Worm (Caenorhabditis elegans) whole organism, L4 larva: Measurements from ENCODE around the gene sru-36.
A peak's percentile ranks its signal among the peaks of the same experiment; 100 is the strongest.

ENCODE experiments used
- D1046.2 ChIP-seq: fragments of 200-800 bp; sonication (Bioruptor generic); IDR thresholded peaks from 2 replicates; pipeline ENCODE4 v1.3.6; 2022; ENCODE audit warnings: missing genetic modification characterization, missing compliant biosample characterization
- F26F4.8 ChIP-seq: fragments of 200-800 bp; sonication (Bioruptor generic); conservative IDR thresholded peaks from 2 replicates; pipeline ENCODE4 v1.3.6; 2022; ENCODE audit warnings: missing genetic modification characterization, missing compliant biosample characterization
- F44E2.7 ChIP-seq: fragments of 200-800 bp; sonication (Bioruptor generic); IDR thresholded peaks from 2 replicates; pipeline ENCODE4 v2.1.2; 2022; ENCODE audit warnings: missing genetic modification characterization, missing compliant biosample characterization
- F49E8.2 ChIP-seq: sonication (generic microtip); optimal IDR thresholded peaks from 2 replicates; lab custom pipeline; 2016; ENCODE audit warnings: missing compliant biosample characterization, mild to moderate bottlenecking, missing genetic modification characterization, borderline replicate concordance
- R02D3.7 ChIP-seq: fragments of 150-350 bp; sonication (generic microtip); optimal IDR thresholded peaks from 3 replicates; lab custom pipeline; 2014; ENCODE audit warnings: missing biosample characterization, missing genetic modification characterization
- T26A8.4 ChIP-seq: fragments of 200-800 bp; sonication (Bioruptor generic); IDR thresholded peaks from 2 replicates; pipeline ENCODE4 v1.3.6; 2022; ENCODE audit warnings: missing genetic modification characterization, missing compliant biosample characterization
- Y48G9A.11 ChIP-seq: fragments of 200-800 bp; sonication (Bioruptor generic); IDR thresholded peaks from 2 replicates; pipeline ENCODE4 v1.3.6; 2022; ENCODE audit warnings: missing genetic modification reagents, missing genetic modification characterization, missing compliant biosample characterization
- ZK337.2 ChIP-seq: fragments of 200-800 bp; sonication (Bioruptor generic); IDR thresholded peaks from 2 replicates; pipeline ENCODE4 v1.3.6; 2022; ENCODE audit warnings: missing genetic modification reagents, missing genetic modification characterization, missing compliant biosample characterization
- ama-1 ChIP-seq: fragments of 150-350 bp; optimal IDR thresholded peaks from 2 replicates; lab custom pipeline; 2014; ENCODE audit warnings: inconsistent platforms, mixed read lengths
- arid-1 ChIP-seq: fragments of 200-800 bp; sonication (Bioruptor generic); conservative IDR thresholded peaks from 2 replicates; pipeline ENCODE4 v1.3.6; 2022; ENCODE audit warnings: missing genetic modification reagents, missing genetic modification characterization, missing compliant biosample characterization
- ceh-20 ChIP-seq: fragments of 200-800 bp; sonication (Bioruptor generic); IDR thresholded peaks from 2 replicates; pipeline ENCODE4 v1.3.6; 2022; ENCODE audit warnings: missing genetic modification reagents, missing genetic modification characterization, missing compliant biosample characterization
- ceh-28 ChIP-seq: fragments of 150-350 bp; optimal IDR thresholded peaks from 2 replicates; lab custom pipeline; 2014; ENCODE audit warnings: missing biosample characterization, missing genetic modification reagents, missing genetic modification characterization
- ceh-32 ChIP-seq: sonication (generic microtip); optimal IDR thresholded peaks from 2 replicates; lab custom pipeline; 2016; ENCODE audit warnings: mild to moderate bottlenecking, missing genetic modification characterization, missing compliant biosample characterization; ENCODE audit not compliant: poor library complexity
- ceh-44 ChIP-seq: fragments of 200-800 bp; sonication (Bioruptor generic); IDR thresholded peaks from 2 replicates; pipeline ENCODE4 v1.3.6; 2022; ENCODE audit warnings: missing genetic modification reagents, missing genetic modification characterization, missing compliant biosample characterization
- ceh-62 ChIP-seq: sonication (generic microtip); optimal IDR thresholded peaks from 2 replicates; lab custom pipeline; 2017; ENCODE audit warnings: missing biosample characterization, missing genetic modification characterization
- ces-1 ChIP-seq: fragments of 150-350 bp; sonication (generic microtip); optimal IDR thresholded peaks from 4 replicates; lab custom pipeline; 2014; ENCODE audit warnings: missing biosample characterization, missing genetic modification reagents, missing genetic modification characterization
- ctbp-1 ChIP-seq: fragments of 200-800 bp; sonication (Bioruptor generic); IDR thresholded peaks from 2 replicates; pipeline ENCODE4 v1.3.6; 2022; ENCODE audit warnings: missing genetic modification reagents, missing genetic modification characterization, missing compliant biosample characterization
- daf-12 ChIP-seq: fragments of 150-350 bp; optimal IDR thresholded peaks from 2 replicates; lab custom pipeline; 2014; ENCODE audit warnings: missing biosample characterization, missing genetic modification reagents, missing genetic modification characterization
- daf-16 ChIP-seq, 3 experiments: sonication (generic microtip); optimal IDR thresholded peaks; 2 replicates each; lab custom pipeline; 2016 to 2017; ENCODE audit warnings: missing genetic modification characterization in 3 of 3, missing genetic modification reagents in 3 of 3, mild to moderate bottlenecking in 2 of 3, missing compliant biosample characterization in 2 of 3, missing biosample characterization in 1 of 3, moderate library complexity in 1 of 3
- dmd-6 ChIP-seq: fragments of 200-800 bp; sonication (Bioruptor generic); IDR thresholded peaks from 2 replicates; pipeline ENCODE4 v1.3.6; 2022; ENCODE audit warnings: missing genetic modification reagents, missing genetic modification characterization, missing compliant biosample characterization
- dmd-8 ChIP-seq: fragments of 200-800 bp; sonication (Bioruptor generic); IDR thresholded peaks from 2 replicates; pipeline ENCODE4 v1.3.6; 2022; ENCODE audit warnings: missing genetic modification characterization, missing compliant biosample characterization
- dmd-9 ChIP-seq: fragments of 200-800 bp; sonication (Bioruptor generic); IDR thresholded peaks from 2 replicates; pipeline ENCODE4 v1.3.6; 2022; ENCODE audit warnings: missing genetic modification reagents, missing genetic modification characterization, missing compliant biosample characterization
- duxl-1 ChIP-seq: sonication (generic microtip); optimal IDR thresholded peaks from 2 replicates; lab custom pipeline; 2016; ENCODE audit warnings: mild to moderate bottlenecking, missing genetic modification characterization, moderate library complexity, missing compliant biosample characterization; ENCODE audit not compliant: poor library complexity
- dve-1 ChIP-seq: sonication (generic microtip); optimal IDR thresholded peaks from 2 replicates; lab custom pipeline; 2017; ENCODE audit warnings: antibody characterized with exemption, mild to moderate bottlenecking, missing genetic modification characterization, missing compliant biosample characterization; ENCODE audit not compliant: insufficient read depth
- egl-27 ChIP-seq: sonication (generic microtip); optimal IDR thresholded peaks from 3 replicates; lab custom pipeline; 2017; ENCODE audit warnings: missing biosample characterization, missing genetic modification reagents, missing genetic modification characterization
- fkh-10 ChIP-seq: fragments of 150-350 bp; optimal IDR thresholded peaks from 2 replicates; lab custom pipeline; 2014; ENCODE audit warnings: missing biosample characterization, missing genetic modification reagents, missing genetic modification characterization
- fos-1 ChIP-seq: fragments of 150-350 bp; optimal IDR thresholded peaks from 2 replicates; lab custom pipeline; 2014; ENCODE audit warnings: missing biosample characterization, missing genetic modification characterization
- hlh-30 ChIP-seq: sonication (generic microtip); optimal IDR thresholded peaks from 2 replicates; lab custom pipeline; 2017; ENCODE audit warnings: antibody characterized with exemption, mild to moderate bottlenecking, missing genetic modification characterization, missing compliant biosample characterization; ENCODE audit not compliant: insufficient read depth
- jun-1 ChIP-seq: fragments of 150-350 bp; optimal IDR thresholded peaks from 2 replicates; lab custom pipeline; 2014; ENCODE audit warnings: missing biosample characterization, missing genetic modification reagents, missing genetic modification characterization
- lin-1 ChIP-seq: fragments of 200-800 bp; sonication (Bioruptor generic); IDR thresholded peaks from 2 replicates; pipeline ENCODE4 v1.3.6; 2022; ENCODE audit warnings: missing genetic modification reagents, missing genetic modification characterization, missing compliant biosample characterization
- madf-5 ChIP-seq, 2 experiments: fragments of 200-800 bp; sonication (Bioruptor generic); IDR thresholded peaks; 2 replicates each; pipeline ENCODE4 v1.3.6; 2022; ENCODE audit warnings: missing compliant biosample characterization in 2 of 2, missing genetic modification characterization in 2 of 2
- mdl-1 ChIP-seq, 2 experiments: fragments of 150-350 bp in 1 of 2; sonication (generic microtip) in 1 of 2; optimal IDR thresholded peaks; 2 replicates each; lab custom pipeline; 2014 to 2017; ENCODE audit warnings: missing biosample characterization in 2 of 2, missing genetic modification characterization in 2 of 2
- mdt-29 ChIP-seq: fragments of 200-800 bp; sonication (Bioruptor generic); IDR thresholded peaks from 2 replicates; pipeline ENCODE4 v1.3.6; 2022; ENCODE audit warnings: missing genetic modification reagents, missing genetic modification characterization, missing compliant biosample characterization
- mes-2 ChIP-seq: sonication (generic microtip); optimal IDR thresholded peaks from 2 replicates; lab custom pipeline; 2016; ENCODE audit warnings: missing genotype, mild to moderate bottlenecking, missing genetic modification characterization, missing compliant biosample characterization; ENCODE audit not compliant: poor library complexity, severe bottlenecking
- nhr-10 ChIP-seq: fragments of 150-350 bp; optimal IDR thresholded peaks from 2 replicates; lab custom pipeline; 2014; ENCODE audit warnings: missing biosample characterization, missing genetic modification characterization
- nhr-102 ChIP-seq: sonication (generic microtip); optimal IDR thresholded peaks from 2 replicates; lab custom pipeline; 2016; ENCODE audit warnings: mild to moderate bottlenecking, missing genetic modification characterization, moderate library complexity, missing compliant biosample characterization
- nhr-111 ChIP-seq: fragments of 200-800 bp; sonication (Bioruptor generic); optimal IDR thresholded peaks from 2 replicates; lab custom pipeline; 2018; ENCODE audit warnings: mild to moderate bottlenecking, missing genetic modification characterization, missing compliant biosample characterization
- nhr-25 ChIP-seq: sonication (generic microtip); optimal IDR thresholded peaks from 2 replicates; lab custom pipeline; 2017; ENCODE audit warnings: missing genetic modification characterization, mild to moderate bottlenecking, missing compliant biosample characterization, antibody characterized with exemption, moderate library complexity, borderline replicate concordance; ENCODE audit not compliant: insufficient read depth
- nhr-6 ChIP-seq: fragments of 150-350 bp; optimal IDR thresholded peaks from 2 replicates; lab custom pipeline; 2014; ENCODE audit warnings: missing biosample characterization, missing genetic modification characterization
- nhr-76 ChIP-seq: fragments of 150-350 bp; optimal IDR thresholded peaks from 2 replicates; lab custom pipeline; 2014; ENCODE audit warnings: missing biosample characterization, missing genetic modification characterization
- skn-1 ChIP-seq: fragments of 150-350 bp; optimal IDR thresholded peaks from 2 replicates; lab custom pipeline; 2014; ENCODE audit warnings: missing biosample characterization, missing genetic modification characterization
- snpc-4 ChIP-seq: fragments of 150-350 bp; optimal IDR thresholded peaks from 2 replicates; lab custom pipeline; 2014; ENCODE audit warnings: missing biosample characterization, missing genetic modification characterization
- spr-1 ChIP-seq: sonication (generic microtip); optimal IDR thresholded peaks from 2 replicates; lab custom pipeline; 2016; ENCODE audit warnings: mild to moderate bottlenecking, missing genetic modification characterization, missing compliant biosample characterization
- tag-97 ChIP-seq: fragments of 200-800 bp; sonication (Bioruptor generic); IDR thresholded peaks from 2 replicates; pipeline ENCODE4 v1.3.6; 2022; ENCODE audit warnings: missing genetic modification characterization, missing compliant biosample characterization
- tra-1 ChIP-seq: fragments of 200-800 bp; sonication (Bioruptor generic); IDR thresholded peaks from 2 replicates; pipeline ENCODE4 v1.3.6; 2022; ENCODE audit warnings: missing genetic modification reagents, missing genetic modification characterization, missing compliant biosample characterization
- zfp-2 ChIP-seq: sonication (generic microtip); optimal IDR thresholded peaks from 2 replicates; lab custom pipeline; 2016; ENCODE audit warnings: mild to moderate bottlenecking, missing genetic modification characterization, missing compliant biosample characterization
- zfp-3 ChIP-seq: fragments of 200-800 bp; sonication (Bioruptor generic); conservative IDR thresholded peaks from 2 replicates; pipeline ENCODE4 v1.3.6; 2022; ENCODE audit warnings: missing genetic modification reagents, missing genetic modification characterization, missing compliant biosample characterization

The sru-36 gene

ce11 chrV:9855920-9856852 is 14.7 kb downstream of the sru-36 start (continued):
- TF ChIP-seq daf-12 (tag; lab: Kevin White, UChicago): no peak
- no peak for TF ChIP-seq nhr-111
- TF ChIP-seq tag-97 (GFP tag; lab: Robert Waterston, UW): no peak
- TF ChIP-seq snpc-4 (tag; lab: Kevin White, UChicago): no peak
- TF ChIP-seq mdl-1 (tag; optimal IDR thresholded peaks at IDR 0.05; lab: Kevin White, UChicago): peak in 1 of 2 experiments; percentile 24
- TF ChIP-seq lin-1 (GFP tag; lab: Robert Waterston, UW): no peak
- TF ChIP-seq ceh-28 (tag; lab: Kevin White, UChicago): no peak
- no peak for TF ChIP-seq duxl-1 (tag; lab: Kevin White, UChicago)
- no peak for TF ChIP-seq F49E8.2 (tag; lab: Kevin White, UChicago)
- no peak for TF ChIP-seq egl-27
- no peak for TF ChIP-seq ces-1 (GFP tag; lab: Kevin White, UChicago)
- TF ChIP-seq F26F4.8: no peak
- TF ChIP-seq skn-1: no peak
- no peak for TF ChIP-seq Y48G9A.11 (GFP tag; lab: Robert Waterston, UW)
- TF ChIP-seq mes-2 (tag; lab: Kevin White, UChicago): peak; percentile 55
- no peak for TF ChIP-seq F44E2.7
- no peak for TF ChIP-seq dmd-9 (GFP tag; lab: Robert Waterston, UW)
- TF ChIP-seq ZK337.2 (GFP tag; lab: Robert Waterston, UW): no peak
- no peak for TF ChIP-seq ceh-20 (GFP tag; lab: Robert Waterston, UW)
- no peak for TF ChIP-seq D1046.2 (GFP tag; lab: Robert Waterston, UW)
- no peak for TF ChIP-seq ctbp-1 (GFP tag; lab: Robert Waterston, UW)
- TF ChIP-seq nhr-102 (tag; lab: Kevin White, UChicago): no peak
- TF ChIP-seq ceh-32: no peak
- peak; percentile 21 for TF ChIP-seq spr-1
- TF ChIP-seq zfp-3 (GFP tag; lab: Robert Waterston, UW): no peak
- no peak for TF ChIP-seq mdt-29
- TF ChIP-seq dmd-8 (GFP tag; lab: Robert Waterston, UW): no peak
- no peak for TF ChIP-seq ceh-62
- TF ChIP-seq hlh-30 (tag; lab: Kevin White, UChicago): no peak

- TF ChIP-seq hlh-30 (tag; lab: Kevin White, UChicago) (peak; percentile 1), nhr-10 (tag; lab: Kevin White, UChicago) (no peak), daf-16 (GFP tag; optimal IDR thresholded peaks at IDR 0.05; lab: Kevin White, UChicago) (no peak), daf-16 (tag; optimal IDR thresholded peaks at IDR 0.05; lab: Kevin White, UChicago) (peak; percentile 59), nhr-76 (tag; lab: Kevin White, UChicago) (no peak), T26A8.4 (GFP tag; lab: Robert Waterston, UW) (no peak), nhr-6 (no peak), dve-1 (peak; percentile 46), ces-1 (GFP tag; lab: Kevin White, UChicago) (no peak), duxl-1 (tag; lab: Kevin White, UChicago) (no peak), ceh-44 (GFP tag; lab: Robert Waterston, UW) (no peak), tra-1 (no peak), jun-1 (tag; lab: Kevin White, UChicago) (no peak), snpc-4 (tag; lab: Kevin White, UChicago) (no peak), fkh-10 (GFP tag; lab: Kevin White, UChicago) (no peak), zfp-3 (GFP tag; lab: Robert Waterston, UW) (no peak), fos-1 (no peak), ctbp-1 (GFP tag; lab: Robert Waterston, UW) (no peak), R02D3.7 (tag; lab: Kevin White, UChicago) (no peak), nhr-25 (no peak), madf-5 (GFP tag; IDR thresholded peaks at IDR 0.05; lab: Robert Waterston, UW) (no peak), arid-1 (GFP tag; lab: Robert Waterston, UW) (no peak), dmd-6 (0 out of 2 replicates have a peak, but pooled peaks have one; percentile 22), ama-1 (lab: Kevin White, UChicago) (no peak), lin-1 (GFP tag; lab: Robert Waterston, UW) (no peak), ceh-62 (no peak), zfp-2 (no peak)
Measured at ce11 chrV:9856978-9857377, 15.5 kb downstream of the sru-36 start.
